Worm (Caenorhabditis elegans) whole organism, late embryonic: ENCODE results near the gene frm-2.

Experiments
- T23F11.4 ChIP-seq: fragments of 200-800 bp; sonication (Bioruptor generic); optimal IDR thresholded peaks from 2 replicates; lab custom pipeline; 2018; ENCODE audit warnings: mild to moderate bottlenecking, missing genetic modification characterization, missing compliant biosample characterization
- ceh-30 ChIP-seq: fragments of 150-350 bp; optimal IDR thresholded peaks from 2 replicates; lab custom pipeline; 2014; ENCODE audit warnings: missing biosample characterization, missing genetic modification characterization
- ceh-34 ChIP-seq: sonication (generic microtip); optimal IDR thresholded peaks from 2 replicates; lab custom pipeline; 2016; ENCODE audit warnings: mild to moderate bottlenecking, missing genetic modification characterization, missing compliant biosample characterization
- ceh-6 ChIP-seq: fragments of 200-800 bp; sonication (Bioruptor generic); optimal IDR thresholded peaks from 2 replicates; lab custom pipeline; 2018; ENCODE audit warnings: mild to moderate bottlenecking, missing genetic modification characterization, missing compliant biosample characterization
- dmd-4 ChIP-seq: sonication (generic microtip); optimal IDR thresholded peaks from 2 replicates; lab custom pipeline; 2016; ENCODE audit warnings: borderline replicate concordance, missing genetic modification characterization, missing compliant biosample characterization
- fax-1 ChIP-seq: sonication (generic microtip); optimal IDR thresholded peaks from 2 replicates; lab custom pipeline; 2016; ENCODE audit warnings: missing genotype, missing genetic modification characterization, missing compliant biosample characterization
- hlh-8 ChIP-seq: sonication (generic microtip); optimal IDR thresholded peaks from 2 replicates; lab custom pipeline; 2016; ENCODE audit warnings: missing genotype, missing genetic modification characterization, missing compliant biosample characterization
- npax-4 ChIP-seq: sonication (generic microtip); optimal IDR thresholded peaks from 2 replicates; lab custom pipeline; 2016; ENCODE audit warnings: missing genetic modification characterization, missing compliant biosample characterization
- pat-9 ChIP-seq: fragments of 200-800 bp; sonication (Bioruptor generic); optimal IDR thresholded peaks from 2 replicates; lab custom pipeline; 2018; ENCODE audit warnings: mild to moderate bottlenecking, missing genetic modification characterization, moderate library complexity, missing compliant biosample characterization
- pax-1 ChIP-seq: fragments of 150-350 bp; optimal IDR thresholded peaks from 2 replicates; lab custom pipeline; 2014; ENCODE audit warnings: missing biosample characterization, missing genetic modification characterization
- pros-1 ChIP-seq: fragments of 150-350 bp; optimal IDR thresholded peaks from 2 replicates; lab custom pipeline; 2014; ENCODE audit warnings: missing biosample characterization, missing genetic modification reagents, missing genetic modification characterization
- rnt-1 ChIP-seq: sonication (generic microtip); optimal IDR thresholded peaks from 2 replicates; lab custom pipeline; 2016; ENCODE audit warnings: missing genetic modification characterization, missing compliant biosample characterization
- tbx-7 ChIP-seq: sonication (generic microtip); optimal IDR thresholded peaks from 2 replicates; lab custom pipeline; 2016; ENCODE audit warnings: missing genotype, missing genetic modification characterization, missing compliant biosample characterization
- unc-55 ChIP-seq: sonication (generic microtip); optimal IDR thresholded peaks from 2 replicates; lab custom pipeline; 2017; ENCODE audit warnings: missing biosample characterization, missing genetic modification reagents, missing genetic modification characterization

frm-2 gene

ce11 chrIII:5931433-5931994, 50.4 kb downstream of the frm-2 start, which contains the start of gene EGAP1.5:
TSS of gene EGAP1.5 (plus strand) at chrIII:5931721.
- TF ChIP-seq tbx-7, result no peak
- TF ChIP-seq pax-1, result no peak
- TF ChIP-seq pat-9 (tag; lab: Kevin White, UChicago), result peak; percentile 28
- TF ChIP-seq dmd-4, result no peak
- TF ChIP-seq npax-4 (tag; lab: Kevin White, UChicago), result no peak
- peak; percentile 37 for TF ChIP-seq ceh-34 (tag; lab: Kevin White, UChicago)
- no peak for TF ChIP-seq fax-1 (tag; lab: Kevin White, UChicago)
- TF ChIP-seq T23F11.4 (GFP tag; lab: Kevin White, UChicago), result no peak

ce11 chrIII:5930659-5931058, 51.3 kb downstream of the frm-2 start:
- no peak for TF ChIP-seq pros-1
- no peak for TF ChIP-seq ceh-34 (tag; lab: Kevin White, UChicago)
- TF ChIP-seq dmd-4, result no peak
- peak; percentile 0 for TF ChIP-seq rnt-1 (tag; lab: Kevin White, UChicago)
- no peak for TF ChIP-seq ceh-6 (GFP tag; lab: Kevin White, UChicago)
- peak; percentile 25 for TF ChIP-seq hlh-8 (tag; lab: Kevin White, UChicago)
- peak; percentile 26 for TF ChIP-seq unc-55 (GFP tag; lab: Kevin White, UChicago)
- no peak for TF ChIP-seq ceh-30 (tag; lab: Kevin White, UChicago)
